Worm (Caenorhabditis elegans) whole organism, L4/young adult: Measurements from ENCODE around the gene T20D4.11.
"Not testable (repeated sequence)": the region's sequence is repeated elsewhere in the genome, so short reads cannot be mapped to it uniquely, and the experiment has no call there.

Source experiments
- W03F9.2 ChIP-seq: fragments of 150-350 bp; optimal IDR thresholded peaks from 2 replicates; lab custom pipeline; 2014; ENCODE audit warnings: missing biosample characterization, missing genetic modification characterization
- dao-5 ChIP-seq: sonication (generic microtip); optimal IDR thresholded peaks from 2 replicates; lab custom pipeline; 2016; ENCODE audit warnings: missing genotype, missing genetic modification characterization, moderate library complexity, missing compliant biosample characterization
- him-1 ChIP-seq: sonication (generic microtip); optimal IDR thresholded peaks from 2 replicates; lab custom pipeline; 2016; ENCODE audit warnings: missing genotype, missing genetic modification reagents, missing genetic modification characterization, missing compliant biosample characterization

The T20D4.11 gene

ce11 chrV:3398314-3398713, at the start of gene T20D4.11:
TSS of gene T20D4.11 (plus strand) at chrV:3398690.
- TF ChIP-seq W03F9.2 (tag; lab: Kevin White, UChicago) (no peak), dao-5 (tag; lab: Kevin White, UChicago) (no peak), him-1 (tag; lab: Kevin White, UChicago) (no peak)

- TF ChIP-seq W03F9.2 (tag; lab: Kevin White, UChicago) (no peak), dao-5 (tag; lab: Kevin White, UChicago) (no peak), him-1 (tag; lab: Kevin White, UChicago) (no peak)
Observed at ce11 chrV:3349877-3350276, 48.6 kb upstream of the T20D4.11 start, which contains the start of gene C17B7.15. TSS of gene C17B7.15 (plus strand) at chrV:3350177.

DNA sequence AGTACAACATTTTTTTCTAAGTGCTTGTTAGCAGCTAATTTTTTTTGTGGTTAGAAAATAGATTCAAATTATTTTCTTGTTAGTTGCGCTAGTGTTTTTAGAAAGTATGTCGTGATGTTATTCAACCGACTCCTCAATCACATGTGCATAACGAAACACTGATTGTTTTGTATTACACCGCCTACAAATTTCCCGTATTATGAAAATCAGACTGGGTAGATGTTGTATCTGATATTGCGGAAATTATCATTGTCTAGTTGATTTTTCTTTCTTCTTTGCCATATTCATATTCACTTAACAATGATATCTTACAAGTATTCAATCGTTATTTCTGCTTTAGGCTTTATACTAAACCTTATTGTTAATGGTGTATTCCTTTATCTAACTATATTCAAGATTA, 47.2 kb upstream of the T20D4.11 start, which contains the start of gene str-63:
Gene str-63, plus strand, starts transcription at position 301 of the 400 bp plus-strand sequence.
- TF ChIP-seq dao-5 (tag; lab: Kevin White, UChicago) (no peak), him-1 (tag; lab: Kevin White, UChicago) (no peak), W03F9.2 (tag; lab: Kevin White, UChicago) (no peak)

- no peak for TF ChIP-seq him-1 (tag; lab: Kevin White, UChicago)
- TF ChIP-seq W03F9.2 (tag; lab: Kevin White, UChicago): no peak
- TF ChIP-seq dao-5 (tag; lab: Kevin White, UChicago): no peak
Observed at ce11 chrV:3352925-3353324, 45.6 kb upstream of the T20D4.11 start, which contains the start of gene C17B7.12. TSS of gene C17B7.12 (plus strand) at chrV:3353225.

DNA sequence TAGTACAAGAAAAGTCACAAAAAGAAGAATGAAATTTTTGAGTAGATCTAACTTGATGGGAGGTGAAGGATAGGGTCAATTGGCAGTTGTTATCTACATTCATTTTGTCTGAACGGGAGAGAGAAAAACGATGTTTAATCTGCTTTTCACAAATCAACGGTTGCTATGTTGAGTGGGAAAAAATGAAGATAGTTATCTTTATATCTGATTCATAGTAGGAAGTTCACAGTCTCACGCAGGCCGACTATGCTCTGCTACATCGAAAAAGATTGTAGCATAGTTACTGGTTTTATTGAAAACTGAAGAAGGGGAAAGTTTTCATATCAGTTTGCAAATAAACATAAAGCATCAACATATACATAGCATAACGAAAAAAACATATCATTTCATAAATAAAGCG, 42.9 kb upstream of the T20D4.11 start:
- no peak for TF ChIP-seq W03F9.2 (tag; lab: Kevin White, UChicago)
- TF ChIP-seq him-1 (tag; lab: Kevin White, UChicago): no peak
- TF ChIP-seq dao-5 (tag; lab: Kevin White, UChicago): no peak

DNA sequence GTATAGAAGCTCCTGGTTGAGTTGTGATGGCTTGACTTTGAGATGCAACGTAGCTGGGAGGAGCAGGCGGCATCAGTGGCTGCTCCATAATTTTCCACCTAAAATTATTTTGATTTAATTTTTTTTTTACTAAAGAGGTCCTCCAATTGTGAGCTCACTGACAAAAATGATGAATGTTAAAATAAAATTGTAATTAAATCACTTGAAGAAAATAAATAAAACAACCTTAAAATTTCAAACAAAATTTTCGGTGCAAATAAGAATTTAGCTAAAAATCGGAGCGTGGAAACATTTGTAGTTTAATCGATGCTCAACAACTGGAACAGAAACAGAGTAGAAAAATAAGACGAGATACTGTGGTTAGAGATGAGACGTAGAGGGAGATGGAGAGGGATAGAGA, 41.4 kb upstream of the T20D4.11 start, which contains the start of gene scrm-3:
Gene scrm-3, minus strand, starts transcription at position 101 of the 400 bp plus-strand sequence.
- TF ChIP-seq W03F9.2 (tag; lab: Kevin White, UChicago) (no peak), him-1 (tag; lab: Kevin White, UChicago) (no peak), dao-5 (tag; lab: Kevin White, UChicago) (no peak)

ce11 chrV:3358267-3358666, 40.2 kb upstream of the T20D4.11 start, which contains the start of gene C04E12.5:
TSS of gene C04E12.5 (plus strand) at chrV:3358567.
- TF ChIP-seq dao-5 (tag; lab: Kevin White, UChicago): no peak
- TF ChIP-seq him-1 (tag; lab: Kevin White, UChicago): no peak
- no peak for TF ChIP-seq W03F9.2 (tag; lab: Kevin White, UChicago)

DNA sequence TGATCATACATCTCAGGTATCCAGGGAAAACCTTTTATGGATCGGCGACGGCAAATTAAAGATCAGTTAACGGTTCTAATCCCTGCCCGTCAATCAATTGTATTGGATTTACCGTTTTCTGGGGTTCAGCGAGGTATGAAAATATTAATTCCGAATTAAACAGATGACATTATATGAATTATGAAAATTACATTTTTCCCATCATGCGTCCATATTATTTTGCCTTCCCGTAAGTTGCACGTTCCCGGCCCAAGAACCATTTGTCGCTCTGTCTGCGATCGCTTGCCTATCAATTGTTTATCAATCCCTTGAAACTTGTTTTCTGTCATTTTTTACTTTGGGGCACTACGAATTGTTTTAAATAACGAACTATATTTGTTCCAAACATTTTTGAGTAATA, 36.9 kb upstream of the T20D4.11 start:
- no peak for TF ChIP-seq dao-5 (tag; lab: Kevin White, UChicago)

DNA sequence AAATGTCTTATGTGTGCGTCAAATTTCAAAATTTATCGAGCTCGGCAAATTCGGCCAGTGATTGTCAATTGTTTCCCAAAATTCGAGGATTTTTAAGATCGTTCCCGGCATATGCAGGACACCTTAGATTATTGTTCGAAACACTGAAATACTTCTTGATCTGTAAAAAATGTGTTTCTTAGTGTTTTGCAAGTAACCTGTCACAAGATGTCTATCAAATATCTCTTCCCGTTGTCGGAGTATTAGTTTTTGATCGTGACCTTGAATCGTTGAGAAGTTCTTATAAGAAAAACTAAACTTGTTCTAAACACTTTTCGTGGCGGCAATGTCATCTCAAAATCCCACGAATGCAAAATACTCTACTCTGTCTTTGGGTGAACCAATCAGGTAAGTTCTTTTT, 36.0 kb upstream of the T20D4.11 start, which contains the start of gene C04E12.4:
Gene C04E12.4, plus strand, starts transcription at position 301 of the 400 bp plus-strand sequence.
- no peak for TF ChIP-seq him-1 (tag; lab: Kevin White, UChicago)
- no peak for TF ChIP-seq W03F9.2 (tag; lab: Kevin White, UChicago)
- TF ChIP-seq dao-5 (tag; lab: Kevin White, UChicago): no peak

DNA sequence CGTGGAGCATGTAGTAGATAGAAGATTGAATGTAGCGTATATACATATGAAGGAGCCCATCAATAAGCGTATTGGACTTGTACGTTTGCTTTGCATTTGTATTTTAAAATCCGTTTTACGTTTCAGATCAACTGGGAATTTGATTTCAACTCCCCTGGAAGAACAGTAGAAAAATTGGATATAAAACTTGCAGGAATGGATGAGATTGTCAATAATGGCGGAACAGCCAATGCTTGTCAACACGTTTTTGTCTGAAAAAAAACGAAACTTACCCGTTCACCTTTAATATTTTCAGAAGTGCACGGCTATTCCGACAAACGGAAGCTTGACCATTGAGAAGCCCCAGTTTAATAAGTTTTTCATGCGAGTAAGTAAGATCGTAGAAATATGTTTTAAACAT, 30.7 kb upstream of the T20D4.11 start, which contains the start of gene C04E12.2:
Gene C04E12.2, plus strand, starts transcription at position 301 of the 400 bp plus-strand sequence.
- TF ChIP-seq W03F9.2, dao-5, him-1 (tag; lab: Kevin White, UChicago): not testable (repeated sequence)

DNA sequence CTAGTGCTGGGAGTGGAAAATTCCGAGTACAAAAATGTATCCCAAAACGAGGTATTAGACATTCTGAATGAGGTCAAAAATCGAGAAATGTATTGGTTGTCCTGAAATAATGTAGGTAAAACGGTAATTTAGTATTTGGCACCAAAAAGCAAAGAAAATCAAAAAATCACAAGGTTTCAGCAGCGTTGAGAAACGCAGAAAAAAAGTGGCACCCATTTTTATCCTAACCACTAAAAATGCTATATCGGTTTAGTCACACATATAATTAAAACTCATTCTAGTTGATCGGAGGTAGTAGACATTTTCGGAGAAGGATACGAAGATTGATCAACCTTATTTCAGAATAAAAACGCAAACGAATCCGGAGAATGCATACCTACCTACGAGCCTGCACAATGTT, 25.8 kb upstream of the T20D4.11 start, which contains the start of gene srx-121:
Gene srx-121, minus strand, starts transcription at position 101 of the 400 bp plus-strand sequence.
- TF ChIP-seq him-1 (tag; lab: Kevin White, UChicago) (no peak), W03F9.2 (tag; lab: Kevin White, UChicago) (no peak), dao-5 (tag; lab: Kevin White, UChicago) (no peak)

- TF ChIP-seq W03F9.2 (tag; lab: Kevin White, UChicago) (no peak), dao-5 (tag; lab: Kevin White, UChicago) (no peak), him-1 (tag; lab: Kevin White, UChicago) (no peak)
Observed at ce11 chrV:3376973-3377372, 21.5 kb upstream of the T20D4.11 start, which contains the start of gene srbc-2. TSS of gene srbc-2 (minus strand) at chrV:3377073.

ce11 chrV:3388299-3388698, 10.2 kb upstream of the T20D4.11 start:
- TF ChIP-seq him-1 (tag; lab: Kevin White, UChicago) (no peak), W03F9.2 (tag; lab: Kevin White, UChicago) (no peak), dao-5 (tag; lab: Kevin White, UChicago) (no peak)

ce11 chrV:3391005-3391404, 7.5 kb upstream of the T20D4.11 start:
- no peak for TF ChIP-seq W03F9.2 (tag; lab: Kevin White, UChicago)
- TF ChIP-seq dao-5 (tag; lab: Kevin White, UChicago): no peak
- TF ChIP-seq him-1 (tag; lab: Kevin White, UChicago): no peak
